Worm (Caenorhabditis elegans) whole organism, late embryonic: ENCODE data around the gene gar-2.

ENCODE experiments used
- C08G9.2 ChIP-seq: sonication (generic microtip); optimal IDR thresholded peaks from 2 replicates; lab custom pipeline; 2016; ENCODE audit warnings: mild to moderate bottlenecking, missing genetic modification characterization, moderate library complexity, missing compliant biosample characterization
- C38D4.7 ChIP-seq: fragments of 200-800 bp; sonication (Bioruptor generic); optimal IDR thresholded peaks from 2 replicates; lab custom pipeline; 2018; ENCODE audit warnings: mild to moderate bottlenecking, missing genetic modification characterization, moderate library complexity, missing compliant biosample characterization
- F13H6.1 ChIP-seq: sonication (generic microtip); optimal IDR thresholded peaks from 2 replicates; lab custom pipeline; 2016; ENCODE audit warnings: missing genetic modification characterization, missing compliant biosample characterization
- K02D7.2 ChIP-seq: sonication (generic microtip); optimal IDR thresholded peaks from 2 replicates; lab custom pipeline; 2017; ENCODE audit warnings: mild to moderate bottlenecking, missing genetic modification characterization, missing compliant biosample characterization
- K09A11.1 ChIP-seq: sonication (generic microtip); optimal IDR thresholded peaks from 2 replicates; lab custom pipeline; 2017; ENCODE audit warnings: antibody characterized with exemption, mild to moderate bottlenecking, missing genetic modification characterization, missing compliant biosample characterization; ENCODE audit not compliant: insufficient read depth
- T23F11.4 ChIP-seq: fragments of 200-800 bp; sonication (Bioruptor generic); optimal IDR thresholded peaks from 2 replicates; lab custom pipeline; 2018; ENCODE audit warnings: mild to moderate bottlenecking, missing genetic modification characterization, missing compliant biosample characterization
- Y22D7AL.16 ChIP-seq: sonication (generic microtip); optimal IDR thresholded peaks from 2 replicates; lab custom pipeline; 2016; ENCODE audit warnings: missing genetic modification characterization, missing compliant biosample characterization
- ama-1 ChIP-seq: fragments of 150-350 bp; optimal IDR thresholded peaks from 2 replicates; lab custom pipeline; 2014
- ceh-14 ChIP-seq: sonication (generic microtip); optimal IDR thresholded peaks from 2 replicates; lab custom pipeline; 2016; ENCODE audit warnings: missing genotype, missing genetic modification characterization, missing compliant biosample characterization
- ceh-18 ChIP-seq: sonication (generic microtip); optimal IDR thresholded peaks from 2 replicates; lab custom pipeline; 2016; ENCODE audit warnings: missing genetic modification characterization, missing compliant biosample characterization
- ceh-19 ChIP-seq: fragments of 200-800 bp; sonication (Bioruptor generic); optimal IDR thresholded peaks from 2 replicates; lab custom pipeline; 2018; ENCODE audit warnings: mild to moderate bottlenecking, missing genetic modification characterization, missing compliant biosample characterization
- ceh-2 ChIP-seq: sonication (generic microtip); optimal IDR thresholded peaks from 2 replicates; lab custom pipeline; 2016; ENCODE audit warnings: missing genotype, missing genetic modification characterization, missing compliant biosample characterization
- ceh-22 ChIP-seq: sonication (generic microtip); optimal IDR thresholded peaks from 2 replicates; lab custom pipeline; 2017; ENCODE audit warnings: missing biosample characterization, missing genetic modification characterization
- ceh-24 ChIP-seq: sonication (generic microtip); optimal IDR thresholded peaks from 2 replicates; lab custom pipeline; 2016; ENCODE audit warnings: mild to moderate bottlenecking, missing genetic modification characterization, missing compliant biosample characterization
- ceh-30 ChIP-seq: fragments of 150-350 bp; optimal IDR thresholded peaks from 2 replicates; lab custom pipeline; 2014; ENCODE audit warnings: missing biosample characterization, missing genetic modification characterization
- ceh-31 ChIP-seq: sonication (generic microtip); optimal IDR thresholded peaks from 2 replicates; lab custom pipeline; 2016; ENCODE audit warnings: missing genetic modification characterization, missing compliant biosample characterization
- ceh-34 ChIP-seq: sonication (generic microtip); optimal IDR thresholded peaks from 2 replicates; lab custom pipeline; 2016; ENCODE audit warnings: mild to moderate bottlenecking, missing genetic modification characterization, missing compliant biosample characterization
- ceh-48 ChIP-seq: sonication (generic microtip); optimal IDR thresholded peaks from 2 replicates; lab custom pipeline; 2016; ENCODE audit warnings: missing genetic modification characterization, inconsistent platforms, missing compliant biosample characterization
- ceh-6 ChIP-seq: fragments of 200-800 bp; sonication (Bioruptor generic); optimal IDR thresholded peaks from 2 replicates; lab custom pipeline; 2018; ENCODE audit warnings: mild to moderate bottlenecking, missing genetic modification characterization, missing compliant biosample characterization
- che-1 ChIP-seq: sonication (generic microtip); optimal IDR thresholded peaks from 2 replicates; lab custom pipeline; 2016; ENCODE audit warnings: mild to moderate bottlenecking, missing genetic modification characterization, missing compliant biosample characterization
- dmd-4 ChIP-seq: sonication (generic microtip); optimal IDR thresholded peaks from 2 replicates; lab custom pipeline; 2016; ENCODE audit warnings: borderline replicate concordance, missing genetic modification characterization, missing compliant biosample characterization
- dve-1 ChIP-seq: sonication (generic microtip); optimal IDR thresholded peaks from 2 replicates; lab custom pipeline; 2017; ENCODE audit warnings: antibody characterized with exemption, mild to moderate bottlenecking, missing genetic modification characterization, missing compliant biosample characterization
- elt-2 ChIP-seq: sonication (generic microtip); optimal IDR thresholded peaks from 2 replicates; lab custom pipeline; 2016; ENCODE audit warnings: missing genetic modification reagents, missing genetic modification characterization, missing compliant biosample characterization
- elt-4 ChIP-seq: sonication (generic microtip); optimal IDR thresholded peaks from 2 replicates; lab custom pipeline; 2016; ENCODE audit warnings: missing genetic modification characterization, missing compliant biosample characterization
- ets-4 ChIP-seq: sonication (generic microtip); optimal IDR thresholded peaks from 2 replicates; lab custom pipeline; 2016; ENCODE audit warnings: missing genetic modification characterization, missing compliant biosample characterization
- eyg-1 ChIP-seq: sonication (generic microtip); optimal IDR thresholded peaks from 2 replicates; lab custom pipeline; 2016; ENCODE audit warnings: missing genotype, missing genetic modification characterization, missing compliant biosample characterization
- fax-1 ChIP-seq: sonication (generic microtip); optimal IDR thresholded peaks from 2 replicates; lab custom pipeline; 2016; ENCODE audit warnings: missing genotype, missing genetic modification characterization, missing compliant biosample characterization
- fkh-10 ChIP-seq: fragments of 150-350 bp; optimal IDR thresholded peaks from 2 replicates; lab custom pipeline; 2014; ENCODE audit warnings: missing biosample characterization, missing genetic modification reagents, missing genetic modification characterization
- fkh-6 ChIP-seq: sonication (generic microtip); optimal IDR thresholded peaks from 2 replicates; lab custom pipeline; 2016; ENCODE audit warnings: missing genetic modification characterization, missing compliant biosample characterization
- hlh-13 ChIP-seq: fragments of 200-800 bp; sonication (Bioruptor generic); optimal IDR thresholded peaks from 2 replicates; lab custom pipeline; 2018; ENCODE audit warnings: mild to moderate bottlenecking, missing genetic modification characterization, missing compliant biosample characterization
- hlh-15 ChIP-seq: sonication (generic microtip); optimal IDR thresholded peaks from 2 replicates; lab custom pipeline; 2016; ENCODE audit warnings: missing genetic modification characterization, missing compliant biosample characterization
- hlh-30 ChIP-seq: sonication (generic microtip); optimal IDR thresholded peaks from 2 replicates; lab custom pipeline; 2017; ENCODE audit warnings: antibody characterized with exemption, missing genetic modification characterization, missing compliant biosample characterization; ENCODE audit not compliant: insufficient read depth
- hlh-6 ChIP-seq: sonication (generic microtip); optimal IDR thresholded peaks from 2 replicates; lab custom pipeline; 2016; ENCODE audit warnings: missing genotype, missing genetic modification characterization, missing compliant biosample characterization
- lin-11 ChIP-seq: fragments of 200-800 bp; sonication (Bioruptor generic); optimal IDR thresholded peaks from 2 replicates; lab custom pipeline; 2018; ENCODE audit warnings: mild to moderate bottlenecking, missing genetic modification characterization, missing compliant biosample characterization
- madf-2 ChIP-seq: sonication (generic microtip); optimal IDR thresholded peaks from 2 replicates; lab custom pipeline; 2017; ENCODE audit warnings: missing genetic modification characterization, missing compliant biosample characterization
- mec-3 ChIP-seq: sonication (generic microtip); optimal IDR thresholded peaks from 2 replicates; lab custom pipeline; 2016; ENCODE audit warnings: borderline replicate concordance, missing genetic modification characterization, missing compliant biosample characterization
- npax-4 ChIP-seq: sonication (generic microtip); optimal IDR thresholded peaks from 2 replicates; lab custom pipeline; 2016; ENCODE audit warnings: missing genetic modification characterization, missing compliant biosample characterization
- odd-2 ChIP-seq: sonication (generic microtip); optimal IDR thresholded peaks from 2 replicates; lab custom pipeline; 2017; ENCODE audit warnings: antibody characterized with exemption, mild to moderate bottlenecking, missing genetic modification characterization, missing compliant biosample characterization
- pat-9 ChIP-seq: fragments of 200-800 bp; sonication (Bioruptor generic); optimal IDR thresholded peaks from 2 replicates; lab custom pipeline; 2018; ENCODE audit warnings: mild to moderate bottlenecking, missing genetic modification characterization, moderate library complexity, missing compliant biosample characterization
- pha-2 ChIP-seq: sonication (generic microtip); optimal IDR thresholded peaks from 2 replicates; lab custom pipeline; 2017; ENCODE audit warnings: mild to moderate bottlenecking, missing genetic modification characterization, missing compliant biosample characterization
- pha-4 ChIP-seq: fragments of 150-350 bp; optimal IDR thresholded peaks from 2 replicates; lab custom pipeline; 2018; ENCODE audit warnings: missing biosample characterization, missing genetic modification reagents, missing genetic modification characterization
- pqm-1 ChIP-seq: sonication (generic microtip); optimal IDR thresholded peaks from 2 replicates; lab custom pipeline; 2016; ENCODE audit warnings: missing genetic modification characterization, missing compliant biosample characterization
- pros-1 ChIP-seq: fragments of 150-350 bp; optimal IDR thresholded peaks from 2 replicates; lab custom pipeline; 2014; ENCODE audit warnings: missing biosample characterization, missing genetic modification reagents, missing genetic modification characterization
- ref-2 ChIP-seq: sonication (generic microtip); optimal IDR thresholded peaks from 2 replicates; lab custom pipeline; 2016; ENCODE audit warnings: missing genetic modification characterization, missing compliant biosample characterization
- rnt-1 ChIP-seq: sonication (generic microtip); optimal IDR thresholded peaks from 2 replicates; lab custom pipeline; 2016; ENCODE audit warnings: missing genetic modification characterization, missing compliant biosample characterization
- sox-2 ChIP-seq: fragments of 200-800 bp; sonication (Bioruptor generic); IDR thresholded peaks from 2 replicates; pipeline ENCODE4 v1.3.6; 2022; ENCODE audit warnings: missing genetic modification reagents, missing genetic modification characterization, missing compliant biosample characterization
- sox-4 ChIP-seq: sonication (generic microtip); optimal IDR thresholded peaks from 2 replicates; lab custom pipeline; 2017; ENCODE audit warnings: mild to moderate bottlenecking, missing genetic modification characterization, inconsistent platforms, missing compliant biosample characterization
- syd-9 ChIP-seq: sonication (generic microtip); optimal IDR thresholded peaks from 2 replicates; lab custom pipeline; 2016; ENCODE audit warnings: mild to moderate bottlenecking, missing genetic modification characterization, moderate library complexity, missing compliant biosample characterization
- tbx-2 ChIP-seq: sonication (generic microtip); optimal IDR thresholded peaks from 2 replicates; lab custom pipeline; 2016; ENCODE audit warnings: missing genetic modification characterization, missing compliant biosample characterization
- tbx-7 ChIP-seq: sonication (generic microtip); optimal IDR thresholded peaks from 2 replicates; lab custom pipeline; 2016; ENCODE audit warnings: missing genotype, missing genetic modification characterization, missing compliant biosample characterization
- unc-3 ChIP-seq, 2 experiments: fragments of 200-800 bp in 1 of 2; sonication (Bioruptor generic) in 1 of 2; sonication (generic microtip) in 1 of 2; conservative IDR thresholded peaks in 1 of 2; optimal IDR thresholded peaks in 1 of 2; 2 replicates each; pipeline versions ENCODE4 v1.3.6 to Lab custom; 2016 to 2022; ENCODE audit warnings: missing compliant biosample characterization in 2 of 2, missing genetic modification characterization in 2 of 2, missing genetic modification reagents in 1 of 2
- unc-55 ChIP-seq: sonication (generic microtip); optimal IDR thresholded peaks from 2 replicates; lab custom pipeline; 2017; ENCODE audit warnings: missing biosample characterization, missing genetic modification reagents, missing genetic modification characterization
- unc-86 ChIP-seq: sonication (generic microtip); optimal IDR thresholded peaks from 2 replicates; lab custom pipeline; 2016; ENCODE audit warnings: missing genetic modification characterization, missing compliant biosample characterization

Gene gar-2

DNA sequence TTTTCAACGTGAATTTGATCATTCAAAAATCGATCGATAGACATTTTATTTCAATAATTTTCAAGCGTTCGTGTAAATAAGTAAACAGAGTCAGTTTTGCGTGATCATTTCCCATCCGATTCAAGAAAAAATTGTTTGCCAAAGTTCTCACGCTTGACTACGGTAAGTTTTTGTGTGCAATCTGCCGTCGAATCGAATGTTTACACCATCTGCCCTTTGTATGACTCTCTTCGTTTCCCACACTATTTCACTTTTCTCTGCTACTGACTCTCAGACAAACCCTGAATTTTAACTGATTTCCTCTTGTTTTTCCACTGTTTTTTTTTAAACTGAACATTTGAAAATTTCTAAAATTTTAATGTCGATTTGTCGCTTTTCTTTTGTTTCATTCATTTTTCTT is 35.6 kb downstream of the gar-2 start:
- TF ChIP-seq tbx-7 (no peak), elt-2 (peak; percentile 46), pqm-1 (tag; lab: Kevin White, UChicago) (no peak), fkh-10 (peak; percentile 33), K02D7.2 (tag; lab: Kevin White, UChicago) (no peak), ceh-30 (peak; percentile 30), tbx-2 (tag; lab: Kevin White, UChicago) (peak; percentile 74), pha-2 (no peak), ceh-34 (tag; lab: Kevin White, UChicago) (peak; percentile 63), hlh-15 (tag; lab: Kevin White, UChicago) (no peak), hlh-13 (GFP tag; lab: Kevin White, UChicago) (no peak), ceh-48 (tag; lab: Kevin White, UChicago) (peak; percentile 16), ceh-14 (tag; lab: Kevin White, UChicago) (no peak), ceh-18 (tag; lab: Kevin White, UChicago) (peak; percentile 68), C08G9.2 (tag; lab: Kevin White, UChicago) (peak; percentile 29), Y22D7AL.16 (tag; lab: Kevin White, UChicago) (no peak), ets-4 (tag; lab: Kevin White, UChicago) (no peak), rnt-1 (no peak), hlh-6 (no peak), elt-4 (no peak), fkh-6 (tag; lab: Kevin White, UChicago) (no peak), madf-2 (tag; lab: Kevin White, UChicago) (no peak), sox-4 (no peak), che-1 (tag; lab: Kevin White, UChicago) (no peak), ama-1 (no peak), lin-11 (tag; lab: Kevin White, UChicago) (no peak), eyg-1 (no peak), dmd-4 (tag; lab: Kevin White, UChicago) (no peak), dve-1 (tag; lab: Kevin White, UChicago) (peak; percentile 70), ceh-31 (peak; percentile 46), hlh-30 (tag; lab: Kevin White, UChicago) (peak; percentile 41), ceh-22 (tag; lab: Kevin White, UChicago) (no peak), T23F11.4 (no peak), F13H6.1 (tag; lab: Kevin White, UChicago) (peak; percentile 38), ref-2 (tag; lab: Kevin White, UChicago) (peak; percentile 58), syd-9 (tag; lab: Kevin White, UChicago) (no peak), pros-1 (tag; lab: Kevin White, UChicago) (peak; percentile 13), unc-3 (GFP tag; conservative IDR thresholded peaks at IDR 0.05; lab: Robert Waterston, UW) (no peak), unc-3 (tag; optimal IDR thresholded peaks at IDR 0.05; lab: Kevin White, UChicago) (no peak), fax-1 (tag; lab: Kevin White, UChicago) (no peak), ceh-24 (tag; lab: Kevin White, UChicago) (no peak), unc-86 (no peak), pha-4 (no peak), ceh-19 (GFP tag; lab: Kevin White, UChicago) (no peak), C38D4.7 (no peak), odd-2 (tag; lab: Kevin White, UChicago) (no peak), ceh-2 (tag; lab: Kevin White, UChicago) (no peak), npax-4 (tag; lab: Kevin White, UChicago) (no peak), mec-3 (tag; lab: Kevin White, UChicago) (no peak), unc-55 (peak; percentile 57), sox-2 (GFP tag; lab: Robert Waterston, UW) (no peak), pat-9 (tag; lab: Kevin White, UChicago) (peak; percentile 81), ceh-6 (no peak), K09A11.1 (tag; lab: Kevin White, UChicago) (peak; percentile 25)
